Fruit fly (Drosophila melanogaster): Measurements from ENCODE around the gene CG11537.

The CG11537 gene

dm6 chr3L:3134064-3134545 lies 9.2 kb downstream of the CG11537 start (continued):
- peak; percentile 9 for TF ChIP-seq nau (GFP tag; optimal IDR thresholded peaks at IDR 0.05)
- peak; percentile 30 for TF ChIP-seq CoRest (tag; optimal IDR thresholded peaks at IDR 0.05)
- no peak for TF ChIP-seq tll (GFP tag; optimal IDR thresholded peaks at IDR 0.05)
- peak; percentile 3 for TF ChIP-seq CG10267 (tag; optimal IDR thresholded peaks at IDR 0.05)
- TF ChIP-seq CG9932 (GFP tag; IDR thresholded peaks at IDR 0.05): peak; percentile 3; the same call in 1 of the 2 replicates
- TF ChIP-seq Spps (tag; optimal IDR thresholded peaks at IDR 0.05): no peak
- no peak for TF ChIP-seq oc (tag; optimal IDR thresholded peaks at IDR 0.05)
- TF ChIP-seq gcm (GFP tag; optimal IDR thresholded peaks at IDR 0.05): no peak
- TF ChIP-seq slbo (GFP tag; IDR thresholded peaks at IDR 0.05): 0 out of 2 replicates have a peak, but pooled peaks have one; percentile 4
- TF ChIP-seq CG2678 (tag; optimal IDR thresholded peaks at IDR 0.05): peak; percentile 58
- peak; percentile 41 for TF ChIP-seq CG13296 (GFP tag; optimal IDR thresholded peaks at IDR 0.05)
- no peak for TF ChIP-seq tgo (GFP tag; IDR thresholded peaks at IDR 0.05)
- TF ChIP-seq CG8924 (tag; optimal IDR thresholded peaks at IDR 0.05): peak; percentile 20
- TF ChIP-seq Hr51 (GFP tag; optimal IDR thresholded peaks at IDR 0.05): peak in 1 of 2 experiments; percentile 45
- TF ChIP-seq Fer3 (tag; optimal IDR thresholded peaks at IDR 0.05): peak; percentile 10
- TF ChIP-seq E2f2 (GFP tag; IDR thresholded peaks at IDR 0.05): peak; percentile 29; the same call in 1 of the 2 replicates
- peak; percentile 62; the same call in 2 of the 3 replicates for TF ChIP-seq so (GFP tag; IDR thresholded peaks at IDR 0.05)
- peak; percentile 50; the same call in 1 of the 3 replicates for TF ChIP-seq Dbx (GFP tag; IDR thresholded peaks at IDR 0.05)
- peak; percentile 19 for TF ChIP-seq CG18619 (GFP tag; optimal IDR thresholded peaks at IDR 0.05)
- no peak for TF ChIP-seq Dad (GFP tag; optimal IDR thresholded peaks at IDR 0.05)
- TF ChIP-seq CG14710 (tag; optimal IDR thresholded peaks at IDR 0.05): no peak
- TF ChIP-seq sd (tag; optimal IDR thresholded peaks at IDR 0.05): peak; percentile 0
- no peak for TF ChIP-seq nerfin-2 (GFP tag; IDR thresholded peaks at IDR 0.05; ENCODE audit: partially characterized antibody)
- TF ChIP-seq kah (GFP tag; optimal IDR thresholded peaks at IDR 0.05): no peak
- TF ChIP-seq gsb (GFP tag; IDR thresholded peaks at IDR 0.05): no peak
- no peak for TF ChIP-seq zf30C (GFP tag; optimal IDR thresholded peaks at IDR 0.05)
- TF ChIP-seq NC2β (GFP tag; optimal IDR thresholded peaks at IDR 0.05): no peak
- peak; percentile 87 for TF ChIP-seq Med (GFP tag)
- TF ChIP-seq CG15269 (tag; optimal IDR thresholded peaks at IDR 0.05): peak; percentile 63
- TF ChIP-seq CG3163 (GFP tag; optimal IDR thresholded peaks at IDR 0.05): peak; percentile 26
- peak; percentile 38 for TF ChIP-seq scrt (GFP tag; optimal IDR thresholded peaks at IDR 0.05)
- peak; percentile 39 for TF ChIP-seq CG17385 (GFP tag; optimal IDR thresholded peaks at IDR 0.05)
- no peak for TF ChIP-seq Gsc (GFP tag; IDR thresholded peaks at IDR 0.05)
- peak; percentile 26 for TF ChIP-seq CG12071 (GFP tag; optimal IDR thresholded peaks at IDR 0.05)
- TF ChIP-seq nom (GFP tag; optimal IDR thresholded peaks at IDR 0.05): peak; percentile 1
- 0 out of 3 replicates have a peak, but pooled peaks have one; percentile 7 for TF ChIP-seq CG11456 (GFP tag; IDR thresholded peaks at IDR 0.05)
- peak; percentile 29 for TF ChIP-seq Atf6 (GFP tag; IDR thresholded peaks at IDR 0.05)
- no peak for TF ChIP-seq vnd (GFP tag; IDR thresholded peaks at IDR 0.05; ENCODE audit: partially characterized antibody)
- peak; percentile 13 for TF ChIP-seq CG2712 (tag; optimal IDR thresholded peaks at IDR 0.05)
- peak; percentile 52 for TF ChIP-seq CG7839 (tag; optimal IDR thresholded peaks at IDR 0.05)
- peak; percentile 14 for TF ChIP-seq PHDP (tag; optimal IDR thresholded peaks at IDR 0.05)
- peak; percentile 35 for TF ChIP-seq grau (tag; optimal IDR thresholded peaks at IDR 0.05)
- TF ChIP-seq Fer1 (GFP tag; optimal IDR thresholded peaks at IDR 0.05): peak; percentile 27
- TF ChIP-seq CG10209 (GFP tag; optimal IDR thresholded peaks at IDR 0.05): peak; percentile 21
- TF ChIP-seq gem (tag; optimal IDR thresholded peaks at IDR 0.05): peak; percentile 52
- no peak for TF ChIP-seq Dfd (GFP tag; optimal IDR thresholded peaks at IDR 0.05)
- peak; percentile 5 for TF ChIP-seq CrebB (tag; optimal IDR thresholded peaks at IDR 0.05)
- TF ChIP-seq Rfx (GFP tag; IDR thresholded peaks at IDR 0.05): peak; percentile 28; the same call in 1 of the 2 replicates
- TF ChIP-seq CG15696 (tag; optimal IDR thresholded peaks at IDR 0.05): no peak

Measured in whole organism, embryonic.